Worm (Caenorhabditis elegans): ENCODE results near the gene vab-2.
A peak's percentile ranks its signal among the peaks of the same experiment; 100 is the strongest.

DNA sequence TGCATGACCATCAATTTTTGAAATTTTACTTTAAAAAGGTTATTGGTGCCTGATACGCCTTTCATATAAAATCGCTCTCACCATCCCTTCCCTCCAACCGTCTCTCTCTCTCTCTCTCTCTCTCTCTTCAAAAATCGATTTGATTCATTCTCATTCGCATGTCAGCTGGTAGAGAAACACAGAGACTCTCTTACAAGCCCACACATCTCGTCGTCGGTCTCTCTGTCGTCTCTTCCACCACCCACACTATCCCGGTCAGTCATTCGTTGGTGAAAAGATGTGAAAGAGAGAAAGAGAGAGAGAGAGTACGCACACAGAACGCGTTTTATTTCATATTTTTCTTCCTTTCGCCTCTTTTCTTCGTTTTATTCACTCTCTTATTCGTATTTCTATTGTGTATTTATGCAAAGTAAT lies 24.2 kb downstream of the vab-2 start:
- TF ChIP-seq blmp-1 (tag; optimal IDR thresholded peaks at IDR 0.05; ENCODE audit: insufficient read depth) (peak; percentile 62), unc-62 (GFP tag; optimal IDR thresholded peaks at IDR 0.05) (peak; percentile 34), egl-27 (tag; optimal IDR thresholded peaks at IDR 0.05) (peak; percentile 39), nhr-237 (tag; optimal IDR thresholded peaks at IDR 0.05) (no peak), ama-1 (optimal IDR thresholded peaks at IDR 0.05) (peak; percentile 48), C34F6.9 (tag; optimal IDR thresholded peaks at IDR 0.05) (peak; percentile 94), unc-39 (tag; optimal IDR thresholded peaks at IDR 0.05) (no peak), nhr-21 (tag; optimal IDR thresholded peaks at IDR 0.05) (peak; percentile 78)

Data from whole organism, L2 larva.